Worm (Caenorhabditis elegans) whole organism, mixed stage, embryonic: ENCODE results near the gene alg-4.

Experiments used
- M03D4.4 ChIP-seq: sonication (generic microtip); optimal IDR thresholded peaks from 2 replicates; lab custom pipeline; 2017; ENCODE audit warnings: mild to moderate bottlenecking, missing genetic modification characterization, missing compliant biosample characterization
- bed-3 ChIP-seq: fragments of 200-800 bp; sonication (Bioruptor generic); optimal IDR thresholded peaks from 3 replicates; lab custom pipeline; 2018; ENCODE audit warnings: mild to moderate bottlenecking, missing genetic modification characterization, moderate library complexity, missing compliant biosample characterization
- ceh-39 ChIP-seq: fragments of 150-350 bp; optimal IDR thresholded peaks from 2 replicates; lab custom pipeline; 2014; ENCODE audit warnings: missing biosample characterization, missing genetic modification characterization
- ceh-83 ChIP-seq: fragments of 200-800 bp; sonication (Bioruptor generic); optimal IDR thresholded peaks from 2 replicates; lab custom pipeline; 2018; ENCODE audit warnings: mild to moderate bottlenecking, missing genetic modification characterization, missing compliant biosample characterization
- ces-1 ChIP-seq: fragments of 150-350 bp; optimal IDR thresholded peaks from 2 replicates; lab custom pipeline; 2014; ENCODE audit warnings: missing biosample characterization, missing genetic modification reagents, missing genetic modification characterization
- cnd-1 ChIP-seq: fragments of 200-800 bp; sonication (Bioruptor generic); optimal IDR thresholded peaks from 2 replicates; lab custom pipeline; 2018; ENCODE audit warnings: mild to moderate bottlenecking, missing genetic modification characterization, missing compliant biosample characterization
- drap-1 ChIP-seq: fragments of 200-800 bp; sonication (Bioruptor generic); optimal IDR thresholded peaks from 3 replicates; lab custom pipeline; 2018; ENCODE audit warnings: mild to moderate bottlenecking, missing genetic modification characterization, missing compliant biosample characterization
- elt-1 ChIP-seq: sonication (generic microtip); optimal IDR thresholded peaks from 2 replicates; lab custom pipeline; 2017; ENCODE audit warnings: missing genetic modification characterization, mild to moderate bottlenecking, missing compliant biosample characterization, antibody characterized with exemption, moderate library complexity, borderline replicate concordance; ENCODE audit not compliant: insufficient read depth
- flh-1 ChIP-seq: fragments of 200-800 bp; sonication (Bioruptor generic); optimal IDR thresholded peaks from 2 replicates; lab custom pipeline; 2018; ENCODE audit warnings: mild to moderate bottlenecking, missing genetic modification characterization, moderate library complexity, missing compliant biosample characterization
- ham-2 ChIP-seq: fragments of 200-800 bp; sonication (Bioruptor generic); optimal IDR thresholded peaks from 2 replicates; lab custom pipeline; 2018; ENCODE audit warnings: mild to moderate bottlenecking, missing genetic modification characterization, missing compliant biosample characterization
- hlh-1 ChIP-seq: fragments of 150-350 bp; optimal IDR thresholded peaks from 2 replicates; lab custom pipeline; 2014; ENCODE audit warnings: missing biosample characterization, missing genetic modification reagents, missing genetic modification characterization
- lin-32 ChIP-seq: fragments of 200-800 bp; sonication (Bioruptor generic); optimal IDR thresholded peaks from 2 replicates; lab custom pipeline; 2018; ENCODE audit warnings: mild to moderate bottlenecking, missing genetic modification characterization, missing compliant biosample characterization
- lsy-2 ChIP-seq: fragments of 150-350 bp; optimal IDR thresholded peaks from 2 replicates; lab custom pipeline; 2014; ENCODE audit warnings: missing biosample characterization, missing genetic modification characterization
- mab-5 ChIP-seq: fragments of 150-350 bp; optimal IDR thresholded peaks from 2 replicates; lab custom pipeline; 2014; ENCODE audit warnings: missing biosample characterization, missing genetic modification characterization
- mep-1 ChIP-seq: fragments of 150-350 bp; optimal IDR thresholded peaks from 2 replicates; lab custom pipeline; 2017; ENCODE audit warnings: missing biosample characterization, missing genetic modification reagents, missing genetic modification characterization, inconsistent platforms
- mls-2 ChIP-seq: sonication (generic microtip); optimal IDR thresholded peaks from 2 replicates; lab custom pipeline; 2016; ENCODE audit warnings: mild to moderate bottlenecking, missing genetic modification characterization, moderate library complexity, missing compliant biosample characterization
- nhr-12 ChIP-seq: fragments of 150-350 bp; optimal IDR thresholded peaks from 2 replicates; lab custom pipeline; 2014; ENCODE audit warnings: missing biosample characterization, missing genetic modification characterization
- nhr-28 ChIP-seq: fragments of 150-350 bp; optimal IDR thresholded peaks from 2 replicates; lab custom pipeline; 2014; ENCODE audit warnings: missing biosample characterization, missing genetic modification characterization
- nhr-76 ChIP-seq: sonication (generic microtip); optimal IDR thresholded peaks from 2 replicates; lab custom pipeline; 2017; ENCODE audit warnings: missing biosample characterization, missing genetic modification characterization
- pha-4 ChIP-seq: fragments of 150-350 bp; optimal IDR thresholded peaks from 2 replicates; lab custom pipeline; 2018; ENCODE audit warnings: missing biosample characterization, missing genetic modification reagents, missing genetic modification characterization
- sptf-1 ChIP-seq: sonication (generic microtip); optimal IDR thresholded peaks from 2 replicates; lab custom pipeline; 2017; ENCODE audit warnings: mild to moderate bottlenecking, missing genetic modification characterization, moderate library complexity, missing compliant biosample characterization
- unc-120 ChIP-seq: sonication (generic microtip); optimal IDR thresholded peaks from 2 replicates; lab custom pipeline; 2017; ENCODE audit warnings: missing genetic modification characterization, missing compliant biosample characterization; ENCODE audit not compliant: poor library complexity, severe bottlenecking
- unc-39 ChIP-seq: fragments of 150-350 bp; optimal IDR thresholded peaks from 2 replicates; lab custom pipeline; 2014; ENCODE audit warnings: missing biosample characterization, missing genetic modification characterization
- zip-8 ChIP-seq: fragments of 150-350 bp; optimal IDR thresholded peaks from 2 replicates; lab custom pipeline; 2014; ENCODE audit warnings: missing biosample characterization, missing genetic modification characterization
- ztf-11 ChIP-seq: fragments of 150-350 bp; optimal IDR thresholded peaks from 2 replicates; lab custom pipeline; 2014; ENCODE audit warnings: missing biosample characterization, missing genetic modification characterization

alg-4 gene

ce11 chrIII:9848603-9849002, 42.6 kb downstream of the alg-4 start:
- TF ChIP-seq ceh-83 = no peak
- TF ChIP-seq hlh-1 (tag; lab: Kevin White, UChicago) = no peak

- peak; percentile 13 for TF ChIP-seq ces-1
- no peak for TF ChIP-seq pha-4 (tag; lab: Kevin White, UChicago)
- TF ChIP-seq lsy-2 (tag; lab: Kevin White, UChicago) = peak; percentile 28
- TF ChIP-seq drap-1 (GFP tag; lab: Kevin White, UChicago) = no peak
- TF ChIP-seq mep-1 (tag; lab: Kevin White, UChicago) = peak; percentile 14
These were observed 43.1 kb downstream of the alg-4 start, which contains the start of gene mrpl-36 for ce11 chrIII:9848083-9848482. TSS of gene mrpl-36 (minus strand) at chrIII:9848116.

- TF ChIP-seq ceh-39 (tag; lab: Kevin White, UChicago) (no peak), nhr-12 (no peak), mls-2 (tag; lab: Kevin White, UChicago) (no peak), nhr-76 (tag; lab: Kevin White, UChicago) (no peak), unc-39 (no peak), lin-32 (GFP tag; lab: Kevin White, UChicago) (no peak), elt-1 (tag; lab: Kevin White, UChicago) (no peak), lsy-2 (tag; lab: Kevin White, UChicago) (no peak), ham-2 (GFP tag; lab: Kevin White, UChicago) (no peak), hlh-1 (tag; lab: Kevin White, UChicago) (no peak), ztf-11 (tag; lab: Kevin White, UChicago) (no peak), flh-1 (no peak), sptf-1 (tag; lab: Kevin White, UChicago) (no peak), unc-120 (tag; lab: Kevin White, UChicago) (no peak), ces-1 (no peak), mab-5 (no peak), cnd-1 (tag; lab: Kevin White, UChicago) (no peak), M03D4.4 (tag; lab: Kevin White, UChicago) (no peak), zip-8 (tag; lab: Kevin White, UChicago) (no peak)
These were observed 45.1 kb downstream of the alg-4 start, which contains the start of gene K11H3.2 for ce11 chrIII:9846093-9846492. TSS of gene K11H3.2 (plus strand) at chrIII:9846393.

ce11 chrIII:9843715-9844114, 47.5 kb downstream of the alg-4 start, which contains the start of gene K11H3.5:
TSS of gene K11H3.5 (plus strand) at chrIII:9843768.
- no peak for TF ChIP-seq cnd-1 (tag; lab: Kevin White, UChicago)
- TF ChIP-seq nhr-12 = no peak
- TF ChIP-seq zip-8 (tag; lab: Kevin White, UChicago) = no peak
- no peak for TF ChIP-seq nhr-28 (tag; lab: Kevin White, UChicago)
- no peak for TF ChIP-seq bed-3 (GFP tag; lab: Kevin White, UChicago)
